Worm (Caenorhabditis elegans) whole organism, L1 larva: ENCODE measurements around the gene srlf-15.

Experiments
- C04F5.9 ChIP-seq: sonication (generic microtip); optimal IDR thresholded peaks from 2 replicates; lab custom pipeline; 2016; ENCODE audit warnings: missing genetic modification characterization, missing compliant biosample characterization
- C16A3.4 ChIP-seq: fragments of 150-350 bp; optimal IDR thresholded peaks from 2 replicates; lab custom pipeline; 2014; ENCODE audit warnings: missing biosample characterization, missing genetic modification characterization
- C34B4.2 ChIP-seq: sonication (generic microtip); optimal IDR thresholded peaks from 2 replicates; lab custom pipeline; 2017; ENCODE audit warnings: mild to moderate bottlenecking, missing genetic modification characterization, missing compliant biosample characterization
- F16B12.6 ChIP-seq: fragments of 150-350 bp; optimal IDR thresholded peaks from 2 replicates; lab custom pipeline; 2014; ENCODE audit warnings: missing biosample characterization, missing genetic modification characterization
- aha-1 ChIP-seq: fragments of 150-350 bp; optimal IDR thresholded peaks from 2 replicates; lab custom pipeline; 2014; ENCODE audit warnings: missing biosample characterization, missing genetic modification characterization
- alr-1 ChIP-seq: fragments of 200-800 bp; sonication (Bioruptor generic); optimal IDR thresholded peaks from 2 replicates; lab custom pipeline; 2018; ENCODE audit warnings: borderline replicate concordance, mild to moderate bottlenecking, missing genetic modification characterization, missing compliant biosample characterization
- blmp-1 ChIP-seq: fragments of 150-350 bp; optimal IDR thresholded peaks from 2 replicates; lab custom pipeline; 2014; ENCODE audit warnings: missing biosample characterization, missing genetic modification characterization
- ceh-82 ChIP-seq, 3 experiments: fragments of 150-350 bp in 1 of 3; sonication (generic microtip) in 2 of 3; optimal IDR thresholded peaks; 2 replicates each; lab custom pipeline; 2014 to 2017; ENCODE audit warnings: missing biosample characterization in 3 of 3, missing genetic modification characterization in 3 of 3
- ceh-88 ChIP-seq: fragments of 200-800 bp; sonication (Bioruptor generic); IDR thresholded peaks from 2 replicates; pipeline ENCODE4 v1.3.6; 2022; ENCODE audit warnings: missing genetic modification characterization, missing compliant biosample characterization
- dpl-1 ChIP-seq, 3 experiments: fragments of 150-350 bp in 2 of 3; sonication (generic microtip) in 1 of 3; optimal IDR thresholded peaks; 2 replicates each; lab custom pipeline; 2014 to 2017; ENCODE audit warnings: missing biosample characterization in 3 of 3, missing genetic modification characterization in 3 of 3, missing genetic modification reagents in 3 of 3
- efl-1 ChIP-seq, 4 experiments: fragments of 150-350 bp; optimal IDR thresholded peaks in 3 of 4; peaks in 1 of 4; 1 replicate in 1 of 4; 2 replicates in 3 of 4; lab custom pipeline; 2014; ENCODE audit warnings: missing biosample characterization in 2 of 4, missing genetic modification characterization in 2 of 4, missing genetic modification reagents in 2 of 4
- efl-3 ChIP-seq: fragments of 200-800 bp; sonication (Bioruptor generic); optimal IDR thresholded peaks from 2 replicates; lab custom pipeline; 2018; ENCODE audit warnings: mild to moderate bottlenecking, missing genetic modification characterization, missing compliant biosample characterization
- elt-3 ChIP-seq, 6 experiments: fragments of 150-350 bp in 1 of 6; sonication (generic microtip); optimal IDR thresholded peaks; 2 replicates each; lab custom pipeline; 2017 to 2018; ENCODE audit warnings: missing biosample characterization in 6 of 6, missing genetic modification characterization in 6 of 6, inconsistent platforms in 1 of 6
- fkh-10 ChIP-seq: sonication (generic microtip); optimal IDR thresholded peaks from 2 replicates; lab custom pipeline; 2017; ENCODE audit warnings: missing biosample characterization, missing genetic modification reagents, missing genetic modification characterization
- fkh-8 ChIP-seq: sonication (generic microtip); optimal IDR thresholded peaks from 2 replicates; lab custom pipeline; 2016; ENCODE audit warnings: mild to moderate bottlenecking, missing genetic modification characterization, missing compliant biosample characterization
- fos-1 ChIP-seq: fragments of 150-350 bp; optimal IDR thresholded peaks from 2 replicates; lab custom pipeline; 2014; ENCODE audit warnings: missing biosample characterization, missing genetic modification characterization
- grh-1 ChIP-seq: fragments of 200-800 bp; sonication (Bioruptor generic); IDR thresholded peaks from 2 replicates; pipeline ENCODE4 v1.3.6; 2022; ENCODE audit warnings: missing genetic modification reagents, missing genetic modification characterization, missing compliant biosample characterization
- jun-1 ChIP-seq: fragments of 150-350 bp; optimal IDR thresholded peaks from 2 replicates; lab custom pipeline; 2014; ENCODE audit warnings: missing biosample characterization, missing genetic modification reagents, missing genetic modification characterization
- lin-13 ChIP-seq: fragments of 150-350 bp; optimal IDR thresholded peaks from 2 replicates; lab custom pipeline; 2014; ENCODE audit warnings: missing biosample characterization, missing genetic modification reagents, missing genetic modification characterization
- lin-14 ChIP-seq: fragments of 200-800 bp; sonication (Bioruptor generic); optimal IDR thresholded peaks from 2 replicates; lab custom pipeline; 2018; ENCODE audit warnings: mild to moderate bottlenecking, missing genetic modification characterization, moderate library complexity, missing compliant biosample characterization
- lin-15B ChIP-seq: fragments of 150-350 bp; sonication (generic microtip); optimal IDR thresholded peaks from 3 replicates; lab custom pipeline; 2014; ENCODE audit warnings: missing biosample characterization, missing genetic modification characterization
- lin-39 ChIP-seq: fragments of 150-350 bp; optimal IDR thresholded peaks from 2 replicates; lab custom pipeline; 2014; ENCODE audit warnings: missing biosample characterization, missing genetic modification reagents, missing genetic modification characterization
- lsy-2 ChIP-seq, 2 experiments: fragments of 150-350 bp; optimal IDR thresholded peaks; 2 replicates each; lab custom pipeline; 2014; ENCODE audit warnings: missing biosample characterization in 2 of 2, missing genetic modification characterization in 2 of 2
- mep-1 ChIP-seq: fragments of 150-350 bp; optimal IDR thresholded peaks from 2 replicates; lab custom pipeline; 2014; ENCODE audit warnings: missing biosample characterization, missing genetic modification characterization
- nhr-28 ChIP-seq: fragments of 150-350 bp; optimal IDR thresholded peaks from 2 replicates; lab custom pipeline; 2014; ENCODE audit warnings: missing biosample characterization, missing genetic modification characterization
- nhr-47 ChIP-seq: sonication (generic microtip); optimal IDR thresholded peaks from 2 replicates; lab custom pipeline; 2016; ENCODE audit warnings: mild to moderate bottlenecking, missing genetic modification characterization, moderate library complexity, missing compliant biosample characterization
- nhr-71 ChIP-seq: sonication (generic microtip); optimal IDR thresholded peaks from 2 replicates; lab custom pipeline; 2016; ENCODE audit warnings: mild to moderate bottlenecking, missing genetic modification characterization, moderate library complexity, missing compliant biosample characterization
- nhr-84 ChIP-seq: sonication (generic microtip); optimal IDR thresholded peaks from 2 replicates; lab custom pipeline; 2017; ENCODE audit warnings: missing biosample characterization, missing genetic modification characterization
- nhr-85 ChIP-seq: sonication (generic microtip); peaks from one replicate; lab custom pipeline; 2016; ENCODE audit warnings: missing genetic modification characterization, inconsistent platforms, missing compliant biosample characterization
- pag-3 ChIP-seq: sonication (generic microtip); optimal IDR thresholded peaks from 2 replicates; lab custom pipeline; 2017; ENCODE audit warnings: missing genetic modification characterization, mild to moderate bottlenecking, missing compliant biosample characterization, antibody characterized with exemption, borderline replicate concordance; ENCODE audit not compliant: insufficient read depth
- pqm-1 ChIP-seq: sonication (generic microtip); optimal IDR thresholded peaks from 3 replicates; lab custom pipeline; 2017; ENCODE audit warnings: missing biosample characterization, missing genetic modification characterization
- rnt-1 ChIP-seq: sonication (generic microtip); optimal IDR thresholded peaks from 2 replicates; lab custom pipeline; 2016; ENCODE audit warnings: mild to moderate bottlenecking, missing genetic modification characterization, moderate library complexity, missing compliant biosample characterization
- snpc-4 ChIP-seq: fragments of 150-350 bp; optimal IDR thresholded peaks from 2 replicates; lab custom pipeline; 2014; ENCODE audit warnings: missing biosample characterization, missing genetic modification characterization
- snu-23 ChIP-seq: sonication (generic microtip); optimal IDR thresholded peaks from 2 replicates; lab custom pipeline; 2016; ENCODE audit warnings: missing genetic modification characterization, missing compliant biosample characterization
- tbx-2 ChIP-seq: sonication (generic microtip); optimal IDR thresholded peaks from 2 replicates; lab custom pipeline; 2016; ENCODE audit warnings: missing genetic modification characterization, missing compliant biosample characterization
- tlp-1 ChIP-seq: fragments of 150-350 bp; optimal IDR thresholded peaks from 2 replicates; lab custom pipeline; 2014; ENCODE audit warnings: missing biosample characterization, missing genetic modification characterization
- unc-130 ChIP-seq: fragments of 150-350 bp; optimal IDR thresholded peaks from 2 replicates; lab custom pipeline; 2017; ENCODE audit warnings: missing biosample characterization, missing genetic modification characterization, inconsistent platforms
- unc-62 ChIP-seq: fragments of 150-350 bp; optimal IDR thresholded peaks from 2 replicates; lab custom pipeline; 2014; ENCODE audit warnings: missing biosample characterization, missing genetic modification reagents, missing genetic modification characterization
- unc-98 ChIP-seq: fragments of 200-800 bp; sonication (Bioruptor generic); IDR thresholded peaks from 2 replicates; pipeline ENCODE4 v1.3.6; 2022; ENCODE audit warnings: missing genetic modification characterization, missing compliant biosample characterization
- ztf-4 ChIP-seq: fragments of 150-350 bp; optimal IDR thresholded peaks from 2 replicates; lab custom pipeline; 2014; ENCODE audit warnings: missing biosample characterization, missing genetic modification characterization

Gene srlf-15

DNA sequence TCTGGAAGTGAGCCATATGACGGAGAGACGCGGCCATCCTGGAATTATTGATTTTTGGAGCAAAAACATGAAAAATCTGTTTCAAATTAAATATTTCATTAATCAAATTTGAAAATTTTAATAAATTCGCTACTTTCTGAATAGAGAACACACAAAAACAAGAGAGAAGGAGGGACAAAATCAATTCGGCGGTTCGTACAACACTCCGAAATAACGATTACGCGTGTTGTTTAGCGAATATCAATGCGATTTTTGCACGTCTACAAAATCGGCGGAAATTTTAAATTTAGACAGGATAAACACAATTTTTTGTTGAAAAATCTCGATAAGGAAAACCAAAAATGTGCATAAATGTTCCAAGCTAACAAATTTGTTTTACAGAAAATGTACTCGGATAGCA lies 14.0 kb downstream of the srlf-15 start, which contains the start of the genes sdhd-1 and ilkp-1 (continued):
- TF ChIP-seq jun-1: no peak
- peak; percentile 69 for TF ChIP-seq mep-1 (tag; lab: Kevin White, UChicago)
- TF ChIP-seq blmp-1 (tag; lab: Kevin White, UChicago): peak; percentile 74
- peak in 1 of 3 experiments; percentile 31 for TF ChIP-seq ceh-82 (tag; optimal IDR thresholded peaks at IDR 0.05; lab: Kevin White, UChicago)
- no peak for TF ChIP-seq fos-1 (tag; lab: Kevin White, UChicago)
- peak; percentile 47 for TF ChIP-seq nhr-47 (tag; lab: Kevin White, UChicago)
- TF ChIP-seq nhr-28 (tag; lab: Kevin White, UChicago): no peak
- TF ChIP-seq C34B4.2 (tag; lab: Kevin White, UChicago): no peak
- TF ChIP-seq lsy-2 (tag; optimal IDR thresholded peaks at IDR 0.05; lab: Kevin White, UChicago): peak; percentile 53 to 79
- peak; percentile 74 to 86 (median 77) for TF ChIP-seq dpl-1 (GFP tag; optimal IDR thresholded peaks at IDR 0.05; lab: Kevin White, UChicago)
- peak; percentile 30 for TF ChIP-seq tbx-2 (tag; lab: Kevin White, UChicago)
- TF ChIP-seq rnt-1 (tag; lab: Kevin White, UChicago): peak; percentile 19
- TF ChIP-seq lin-15B (tag; lab: Kevin White, UChicago): peak; percentile 6
- no peak for TF ChIP-seq pqm-1 (tag; lab: Kevin White, UChicago)
- TF ChIP-seq grh-1: no peak
- TF ChIP-seq efl-1 (optimal IDR thresholded peaks at IDR 0.05; lab: Kevin White, UChicago): peak; percentile 43 to 84
- TF ChIP-seq efl-1 (GFP tag; optimal IDR thresholded peaks at IDR 0.05 in 1 of 2; lab: Kevin White, UChicago): peak; percentile 85 to 97
- TF ChIP-seq C16A3.4 (tag; lab: Kevin White, UChicago): peak; percentile 67
- peak; percentile 59 for TF ChIP-seq nhr-71
- peak; percentile 18 for TF ChIP-seq unc-130 (tag; lab: Kevin White, UChicago)
- no peak for TF ChIP-seq aha-1 (tag; lab: Kevin White, UChicago)
- peak; percentile 67 for TF ChIP-seq snu-23 (GFP tag; lab: Kevin White, UChicago)
- no peak for TF ChIP-seq fkh-10 (GFP tag; lab: Kevin White, UChicago)
- TF ChIP-seq elt-3 (tag; optimal IDR thresholded peaks at IDR 0.05; lab: Kevin White, UChicago): peak in 1 of 6 experiments; percentile 54
- no peak for TF ChIP-seq nhr-85 (tag; lab: Kevin White, UChicago)

DNA sequence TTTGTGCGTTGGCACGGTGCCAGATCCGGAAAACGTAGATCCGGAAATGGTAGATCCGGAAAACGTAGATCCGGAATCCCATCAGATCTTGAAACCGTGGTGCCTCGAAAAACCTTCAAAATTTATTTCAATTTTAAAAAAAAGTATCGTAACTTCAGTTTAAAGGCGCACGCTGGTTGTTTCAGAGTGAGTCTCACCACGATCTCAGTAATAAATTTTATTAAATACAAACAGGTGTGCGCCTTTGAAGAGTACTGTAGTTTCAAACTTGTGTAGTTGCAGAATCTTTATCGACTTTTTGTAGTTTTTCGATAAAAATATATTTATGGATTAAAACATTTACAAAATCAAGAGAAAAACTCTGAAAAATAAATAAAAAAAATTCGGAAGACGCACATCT lies 14.8 kb downstream of the srlf-15 start:
- TF ChIP-seq tlp-1 (tag; lab: Kevin White, UChicago): no peak
- no peak for TF ChIP-seq tbx-2 (tag; lab: Kevin White, UChicago)
- no peak for TF ChIP-seq alr-1 (tag; lab: Kevin White, UChicago)
- TF ChIP-seq unc-62: no peak
- no peak for TF ChIP-seq nhr-84 (tag; lab: Kevin White, UChicago)
- TF ChIP-seq nhr-85 (tag; lab: Kevin White, UChicago): no peak
- no peak for TF ChIP-seq fkh-8 (tag; lab: Kevin White, UChicago)
- no peak for TF ChIP-seq lin-39 (tag; lab: Kevin White, UChicago)

DNA sequence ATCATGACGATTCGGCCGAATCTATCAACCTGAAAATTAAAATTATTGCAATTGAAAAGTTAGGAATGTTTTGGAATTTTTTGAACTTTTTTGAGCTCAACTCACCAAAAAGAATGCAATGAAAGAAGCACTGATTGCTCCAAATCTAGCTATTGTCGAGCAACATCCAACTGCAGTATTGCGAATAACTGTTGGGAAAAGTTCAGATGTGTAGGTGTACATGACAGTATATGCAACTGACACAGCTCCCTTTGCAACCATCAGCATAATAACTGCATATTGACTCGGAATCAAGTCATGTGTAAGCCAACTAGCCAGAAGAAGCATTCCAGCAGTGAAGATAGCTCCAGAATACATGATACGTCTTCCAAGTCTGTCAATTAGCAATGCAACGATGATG lies 16.7 kb downstream of the srlf-15 start:
- TF ChIP-seq C04F5.9 (tag; lab: Kevin White, UChicago) (no peak), lin-13 (GFP tag; lab: Kevin White, UChicago) (no peak), fkh-8 (tag; lab: Kevin White, UChicago) (no peak), snpc-4 (no peak), pag-3 (tag; lab: Kevin White, UChicago) (no peak), ceh-88 (no peak), unc-98 (GFP tag; lab: Robert Waterston, UW) (no peak), efl-3 (GFP tag; lab: Kevin White, UChicago) (no peak), pqm-1 (tag; lab: Kevin White, UChicago) (no peak), lin-14 (GFP tag; lab: Kevin White, UChicago) (no peak), F16B12.6 (tag; lab: Kevin White, UChicago) (no peak), ztf-4 (tag; lab: Kevin White, UChicago) (no peak)
- TF ChIP-seq, all 84 proteins: peak for 0
